Worm (Caenorhabditis elegans) whole organism, L4 larva: ENCODE measurements around the gene bus-4.
A peak's percentile ranks its signal among the peaks of the same experiment; 100 is the strongest.
"Not testable (repeated sequence)": the region's sequence is repeated elsewhere in the genome, so short reads cannot be mapped to it uniquely, and the experiment has no call there.

Experiments
- F37D6.2 ChIP-seq: sonication (generic microtip); optimal IDR thresholded peaks from 2 replicates; lab custom pipeline; 2016; ENCODE audit warnings: mild to moderate bottlenecking, missing genetic modification characterization, missing compliant biosample characterization
- F44E2.7 ChIP-seq: fragments of 200-800 bp; sonication (Bioruptor generic); IDR thresholded peaks from 2 replicates; pipeline ENCODE4 v2.1.2; 2022; ENCODE audit warnings: missing genetic modification characterization, missing compliant biosample characterization
- F49E8.2 ChIP-seq: sonication (generic microtip); optimal IDR thresholded peaks from 2 replicates; lab custom pipeline; 2016; ENCODE audit warnings: missing compliant biosample characterization, mild to moderate bottlenecking, missing genetic modification characterization, borderline replicate concordance
- Y48G9A.11 ChIP-seq: fragments of 200-800 bp; sonication (Bioruptor generic); IDR thresholded peaks from 2 replicates; pipeline ENCODE4 v1.3.6; 2022; ENCODE audit warnings: missing genetic modification reagents, missing genetic modification characterization, missing compliant biosample characterization
- Y5F2A.4 ChIP-seq: fragments of 200-800 bp; sonication (Bioruptor generic); optimal IDR thresholded peaks from 2 replicates; lab custom pipeline; 2018; ENCODE audit warnings: mild to moderate bottlenecking, missing genetic modification characterization, missing compliant biosample characterization
- ZK337.2 ChIP-seq: fragments of 200-800 bp; sonication (Bioruptor generic); IDR thresholded peaks from 2 replicates; pipeline ENCODE4 v1.3.6; 2022; ENCODE audit warnings: missing genetic modification reagents, missing genetic modification characterization, missing compliant biosample characterization
- arid-1 ChIP-seq: fragments of 200-800 bp; sonication (Bioruptor generic); conservative IDR thresholded peaks from 2 replicates; pipeline ENCODE4 v1.3.6; 2022; ENCODE audit warnings: missing genetic modification reagents, missing genetic modification characterization, missing compliant biosample characterization
- ceh-20 ChIP-seq: fragments of 200-800 bp; sonication (Bioruptor generic); IDR thresholded peaks from 2 replicates; pipeline ENCODE4 v1.3.6; 2022; ENCODE audit warnings: missing genetic modification reagents, missing genetic modification characterization, missing compliant biosample characterization
- ceh-32 ChIP-seq: sonication (generic microtip); optimal IDR thresholded peaks from 2 replicates; lab custom pipeline; 2016; ENCODE audit warnings: mild to moderate bottlenecking, missing genetic modification characterization, missing compliant biosample characterization; ENCODE audit not compliant: poor library complexity
- ceh-44 ChIP-seq: fragments of 200-800 bp; sonication (Bioruptor generic); IDR thresholded peaks from 2 replicates; pipeline ENCODE4 v1.3.6; 2022; ENCODE audit warnings: missing genetic modification reagents, missing genetic modification characterization, missing compliant biosample characterization
- ctbp-1 ChIP-seq: fragments of 200-800 bp; sonication (Bioruptor generic); IDR thresholded peaks from 2 replicates; pipeline ENCODE4 v1.3.6; 2022; ENCODE audit warnings: missing genetic modification reagents, missing genetic modification characterization, missing compliant biosample characterization
- daf-16 ChIP-seq, 3 experiments: sonication (generic microtip); optimal IDR thresholded peaks; 2 replicates each; lab custom pipeline; 2016 to 2017; ENCODE audit warnings: missing genetic modification characterization in 3 of 3, missing genetic modification reagents in 3 of 3, mild to moderate bottlenecking in 2 of 3, missing compliant biosample characterization in 2 of 3, missing biosample characterization in 1 of 3, moderate library complexity in 1 of 3
- daf-19 ChIP-seq: fragments of 200-800 bp; sonication (Bioruptor generic); conservative IDR thresholded peaks from 2 replicates; pipeline ENCODE4 v1.3.6; 2022; ENCODE audit warnings: missing genetic modification characterization, missing compliant biosample characterization
- dmd-8 ChIP-seq: fragments of 200-800 bp; sonication (Bioruptor generic); IDR thresholded peaks from 2 replicates; pipeline ENCODE4 v1.3.6; 2022; ENCODE audit warnings: missing genetic modification characterization, missing compliant biosample characterization
- dmd-9 ChIP-seq: fragments of 200-800 bp; sonication (Bioruptor generic); IDR thresholded peaks from 2 replicates; pipeline ENCODE4 v1.3.6; 2022; ENCODE audit warnings: missing genetic modification reagents, missing genetic modification characterization, missing compliant biosample characterization
- duxl-1 ChIP-seq: sonication (generic microtip); optimal IDR thresholded peaks from 2 replicates; lab custom pipeline; 2016; ENCODE audit warnings: mild to moderate bottlenecking, missing genetic modification characterization, moderate library complexity, missing compliant biosample characterization; ENCODE audit not compliant: poor library complexity
- egl-43 ChIP-seq: fragments of 200-800 bp; sonication (Bioruptor generic); IDR thresholded peaks from 2 replicates; pipeline ENCODE4 v1.3.6; 2022; ENCODE audit warnings: missing genetic modification reagents, missing genetic modification characterization, missing compliant biosample characterization
- hif-1 ChIP-seq, 2 experiments: sonication (generic microtip); optimal IDR thresholded peaks; 2 replicates each; lab custom pipeline; 2016 to 2017; ENCODE audit warnings: missing compliant biosample characterization in 2 of 2, missing genetic modification characterization in 2 of 2, missing genetic modification reagents in 2 of 2, missing genotype in 2 of 2, mild to moderate bottlenecking in 1 of 2
- hlh-11 ChIP-seq: fragments of 200-800 bp; sonication (Bioruptor generic); optimal IDR thresholded peaks from 2 replicates; lab custom pipeline; 2018; ENCODE audit warnings: mild to moderate bottlenecking, missing genetic modification characterization, missing compliant biosample characterization
- jun-1 ChIP-seq: fragments of 150-350 bp; optimal IDR thresholded peaks from 2 replicates; lab custom pipeline; 2014; ENCODE audit warnings: missing biosample characterization, missing genetic modification reagents, missing genetic modification characterization
- lin-15B ChIP-seq: fragments of 150-350 bp; sonication (generic microtip); optimal IDR thresholded peaks from 3 replicates; lab custom pipeline; 2014; ENCODE audit warnings: missing biosample characterization, missing genetic modification characterization
- lin-29 ChIP-seq: fragments of 200-800 bp; sonication (Bioruptor generic); IDR thresholded peaks from 2 replicates; pipeline ENCODE4 v1.3.6; 2022; ENCODE audit warnings: missing genetic modification reagents, missing genetic modification characterization, missing compliant biosample characterization
- lin-38 ChIP-seq: fragments of 200-800 bp; sonication (Bioruptor generic); IDR thresholded peaks from 2 replicates; pipeline ENCODE4 v1.3.6; 2022; ENCODE audit warnings: missing genetic modification reagents, missing genetic modification characterization, missing compliant biosample characterization
- lir-3 ChIP-seq: sonication (generic microtip); optimal IDR thresholded peaks from 2 replicates; lab custom pipeline; 2016; ENCODE audit warnings: mild to moderate bottlenecking, missing genetic modification characterization, missing compliant biosample characterization
- lsy-2 ChIP-seq, 2 experiments: fragments of 150-350 bp in 1 of 2; sonication (generic microtip) in 1 of 2; optimal IDR thresholded peaks; 2 replicates each; lab custom pipeline; 2014 to 2017; ENCODE audit warnings: missing biosample characterization in 2 of 2, missing genetic modification characterization in 2 of 2
- madf-5 ChIP-seq, 2 experiments: fragments of 200-800 bp; sonication (Bioruptor generic); IDR thresholded peaks; 2 replicates each; pipeline ENCODE4 v1.3.6; 2022; ENCODE audit warnings: missing compliant biosample characterization in 2 of 2, missing genetic modification characterization in 2 of 2
- madf-9 ChIP-seq: fragments of 200-800 bp; sonication (Bioruptor generic); conservative IDR thresholded peaks from 2 replicates; pipeline ENCODE4 v1.3.6; 2022; ENCODE audit warnings: missing genetic modification reagents, missing genetic modification characterization, missing compliant biosample characterization
- mdt-29 ChIP-seq: fragments of 200-800 bp; sonication (Bioruptor generic); IDR thresholded peaks from 2 replicates; pipeline ENCODE4 v1.3.6; 2022; ENCODE audit warnings: missing genetic modification reagents, missing genetic modification characterization, missing compliant biosample characterization
- mes-2 ChIP-seq: sonication (generic microtip); optimal IDR thresholded peaks from 2 replicates; lab custom pipeline; 2016; ENCODE audit warnings: missing genotype, mild to moderate bottlenecking, missing genetic modification characterization, missing compliant biosample characterization; ENCODE audit not compliant: poor library complexity, severe bottlenecking
- mxl-2 ChIP-seq: fragments of 200-800 bp; sonication (Bioruptor generic); conservative IDR thresholded peaks from 2 replicates; pipeline ENCODE4 v1.3.6; 2022; ENCODE audit warnings: missing genetic modification reagents, missing genetic modification characterization, missing compliant biosample characterization
- mxl-3 ChIP-seq: fragments of 200-800 bp; sonication (Bioruptor generic); optimal IDR thresholded peaks from 2 replicates; lab custom pipeline; 2018; ENCODE audit warnings: mild to moderate bottlenecking, missing genetic modification characterization, missing compliant biosample characterization
- nhr-11 ChIP-seq: fragments of 150-350 bp; optimal IDR thresholded peaks from 2 replicates; lab custom pipeline; 2014; ENCODE audit warnings: missing biosample characterization, missing genetic modification characterization
- nhr-48 ChIP-seq: sonication (generic microtip); optimal IDR thresholded peaks from 2 replicates; lab custom pipeline; 2016; ENCODE audit warnings: mild to moderate bottlenecking, missing genetic modification characterization, missing compliant biosample characterization
- nhr-77 ChIP-seq: fragments of 150-350 bp; optimal IDR thresholded peaks from 2 replicates; lab custom pipeline; 2014; ENCODE audit warnings: missing biosample characterization, missing genetic modification characterization
- pha-4 ChIP-seq, 2 experiments: fragments of 150-350 bp in 1 of 2; fragments of 200-800 bp in 1 of 2; sonication (Bioruptor generic) in 1 of 2; IDR thresholded peaks in 1 of 2; optimal IDR thresholded peaks in 1 of 2; 2 replicates each; pipeline versions ENCODE4 v1.3.6 to Lab custom; 2014 to 2022; ENCODE audit warnings: missing genetic modification characterization in 2 of 2, missing genetic modification reagents in 2 of 2, missing biosample characterization in 1 of 2, missing compliant biosample characterization in 1 of 2
- php-3 ChIP-seq: fragments of 200-800 bp; sonication (Bioruptor generic); IDR thresholded peaks from 2 replicates; pipeline ENCODE4 v1.3.6; 2022; ENCODE audit warnings: missing genetic modification reagents, missing genetic modification characterization, missing compliant biosample characterization
- rbr-2 ChIP-seq: sonication (generic microtip); optimal IDR thresholded peaks from 2 replicates; lab custom pipeline; 2016; ENCODE audit warnings: missing genotype, missing genetic modification characterization, missing compliant biosample characterization
- saeg-2 ChIP-seq: fragments of 200-800 bp; sonication (Bioruptor generic); IDR thresholded peaks from 2 replicates; pipeline ENCODE4 v1.3.6; 2022; ENCODE audit warnings: missing genetic modification reagents, missing genetic modification characterization, missing compliant biosample characterization
- spr-3 ChIP-seq: fragments of 200-800 bp; sonication (Bioruptor generic); optimal IDR thresholded peaks from 2 replicates; lab custom pipeline; 2018; ENCODE audit warnings: mild to moderate bottlenecking, missing genetic modification characterization, missing compliant biosample characterization
- tag-97 ChIP-seq: fragments of 200-800 bp; sonication (Bioruptor generic); IDR thresholded peaks from 2 replicates; pipeline ENCODE4 v1.3.6; 2022; ENCODE audit warnings: missing genetic modification characterization, missing compliant biosample characterization
- tra-1 ChIP-seq: fragments of 200-800 bp; sonication (Bioruptor generic); IDR thresholded peaks from 2 replicates; pipeline ENCODE4 v1.3.6; 2022; ENCODE audit warnings: missing genetic modification reagents, missing genetic modification characterization, missing compliant biosample characterization
- unc-62 ChIP-seq, 3 experiments: fragments of 150-350 bp in 1 of 3; sonication (generic microtip); optimal IDR thresholded peaks in 2 of 3; peaks in 1 of 3; 1 replicate in 1 of 3; 2 replicates in 2 of 3; lab custom pipeline; 2014 to 2017; ENCODE audit warnings: missing biosample characterization in 3 of 3, missing genetic modification characterization in 3 of 3, missing genetic modification reagents in 3 of 3, missing genotype in 1 of 3
- zfp-2 ChIP-seq: sonication (generic microtip); optimal IDR thresholded peaks from 2 replicates; lab custom pipeline; 2016; ENCODE audit warnings: mild to moderate bottlenecking, missing genetic modification characterization, missing compliant biosample characterization
- zfp-3 ChIP-seq: fragments of 200-800 bp; sonication (Bioruptor generic); conservative IDR thresholded peaks from 2 replicates; pipeline ENCODE4 v1.3.6; 2022; ENCODE audit warnings: missing genetic modification reagents, missing genetic modification characterization, missing compliant biosample characterization

bus-4 gene

ce11 chrIV:4725478-4725920, 37.4 kb downstream of the bus-4 start (continued):
- peak; percentile 1 for TF ChIP-seq jun-1 (tag; lab: Kevin White, UChicago)
- peak; percentile 86 for TF ChIP-seq hlh-11 (tag; lab: Kevin White, UChicago)
- TF ChIP-seq nhr-11, result peak; percentile 30
- TF ChIP-seq ZK337.2 (GFP tag; lab: Robert Waterston, UW), result peak; percentile 100
- peak; percentile 80 for TF ChIP-seq mes-2 (tag; lab: Kevin White, UChicago)
- peak; percentile 96 for TF ChIP-seq rbr-2
- peak; percentile 99 for TF ChIP-seq mdt-29 (GFP tag; lab: Robert Waterston, UW)
- peak; percentile 99 for TF ChIP-seq ctbp-1 (GFP tag; lab: Robert Waterston, UW)
- TF ChIP-seq F44E2.7, result peak; percentile 92
- peak; percentile 81 for TF ChIP-seq dmd-8
- peak; percentile 100 for TF ChIP-seq lin-29 (GFP tag; lab: Robert Waterston, UW)
- peak; percentile 96 to 97 for TF ChIP-seq lsy-2 (tag; optimal IDR thresholded peaks at IDR 0.05; lab: Kevin White, UChicago)
- TF ChIP-seq madf-5 (GFP tag; IDR thresholded peaks at IDR 0.05; lab: Robert Waterston, UW), result peak; percentile 95 to 100
- TF ChIP-seq spr-3, result peak; percentile 68
- TF ChIP-seq ceh-44 (GFP tag; lab: Robert Waterston, UW), result peak; percentile 99
- peak; percentile 100 for TF ChIP-seq saeg-2 (GFP tag; lab: Robert Waterston, UW)
- peak; percentile 100 for TF ChIP-seq madf-9
- peak; percentile 68 to 78 for TF ChIP-seq hif-1 (tag; optimal IDR thresholded peaks at IDR 0.05; lab: Kevin White, UChicago)
- TF ChIP-seq tag-97 (GFP tag; lab: Robert Waterston, UW), result peak; percentile 99
- TF ChIP-seq, all 104 proteins: peak for 68; not testable (repeated sequence) for 36

DNA sequence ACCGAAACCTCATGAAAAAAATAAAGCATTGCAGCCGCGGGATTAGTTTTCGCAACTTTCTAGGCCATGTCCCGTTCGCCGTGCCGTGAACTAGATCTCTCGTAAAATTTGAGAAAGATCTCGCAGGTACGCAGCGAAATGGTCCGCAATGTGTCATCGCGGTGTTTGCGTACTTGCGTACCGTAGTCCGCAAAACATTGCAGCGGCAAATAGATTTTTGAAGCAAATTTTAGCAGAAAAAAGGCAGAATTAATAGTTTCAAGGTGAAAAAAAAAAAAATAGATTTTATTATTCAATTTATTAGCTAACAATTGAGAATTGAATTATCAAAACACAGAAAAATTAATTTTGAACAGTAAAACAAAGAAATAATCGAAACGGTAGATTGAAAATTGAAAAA, 39.9 kb downstream of the bus-4 start:
- TF ChIP-seq F37D6.2 (peak; percentile 94), ceh-32 (tag; lab: Kevin White, UChicago) (peak; percentile 34), dmd-8 (peak; percentile 82; the same call in 1 of the 2 replicates), Y48G9A.11 (GFP tag; lab: Robert Waterston, UW) (peak; percentile 96), lin-15B (tag; lab: Kevin White, UChicago) (peak; percentile 62), mes-2 (tag; lab: Kevin White, UChicago) (peak; percentile 92), arid-1 (peak; percentile 96), pha-4 (GFP tag; IDR thresholded peaks at IDR 0.05; lab: Robert Waterston, UW) (peak; percentile 99), ctbp-1 (GFP tag; lab: Robert Waterston, UW) (peak; percentile 99), mxl-2 (GFP tag; lab: Robert Waterston, UW) (peak; percentile 95), duxl-1 (tag; lab: Kevin White, UChicago) (peak; percentile 70), php-3 (GFP tag; lab: Robert Waterston, UW) (peak; percentile 100), Y5F2A.4 (GFP tag; lab: Kevin White, UChicago) (peak; percentile 31), lin-38 (peak; percentile 100), mxl-3 (GFP tag; lab: Kevin White, UChicago) (peak; percentile 75), F49E8.2 (tag; lab: Kevin White, UChicago) (peak; percentile 0), nhr-77 (tag; lab: Kevin White, UChicago) (peak; percentile 71), egl-43 (GFP tag; lab: Robert Waterston, UW) (peak; percentile 99), lir-3 (tag; lab: Kevin White, UChicago) (peak; percentile 60), zfp-3 (GFP tag; lab: Robert Waterston, UW) (peak; percentile 100), zfp-2 (peak; percentile 90), madf-9 (peak; percentile 100), dmd-9 (GFP tag; lab: Robert Waterston, UW) (peak; percentile 100), mdt-29 (GFP tag; lab: Robert Waterston, UW) (peak; percentile 98), daf-16 (GFP tag; optimal IDR thresholded peaks at IDR 0.05; lab: Kevin White, UChicago) (peak; percentile 31 to 83), ceh-20 (peak; percentile 100), daf-19 (GFP tag; lab: Robert Waterston, UW) (peak; percentile 100), ZK337.2 (GFP tag; lab: Robert Waterston, UW) (peak; percentile 100), lin-29 (GFP tag; lab: Robert Waterston, UW) (peak; percentile 100), tra-1 (GFP tag; lab: Robert Waterston, UW) (peak; percentile 100), nhr-48 (tag; lab: Kevin White, UChicago) (peak; percentile 84), hif-1 (tag; optimal IDR thresholded peaks at IDR 0.05; lab: Kevin White, UChicago) (peak in 1 of 2 experiments; percentile 84), unc-62 (GFP tag; optimal IDR thresholded peaks at IDR 0.05 in 1 of 2; lab: Kevin White, UChicago) (peak in 1 of 2 experiments; percentile 84), lsy-2 (tag; optimal IDR thresholded peaks at IDR 0.05; lab: Kevin White, UChicago) (peak; percentile 97 to 98)
- not testable (repeated sequence) for TF ChIP-seq pha-4, daf-16, unc-62 (tag; optimal IDR thresholded peaks at IDR 0.05; lab: Kevin White, UChicago)
